Worm (Caenorhabditis elegans) whole organism, early embryonic: Measurements from ENCODE around the gene gei-3.

Source experiments
- ama-1 ChIP-seq: fragments of 150-350 bp; optimal IDR thresholded peaks from 2 replicates; lab custom pipeline; 2014
- ceh-36 ChIP-seq: sonication (generic microtip); optimal IDR thresholded peaks from 2 replicates; lab custom pipeline; 2016; ENCODE audit warnings: missing genetic modification characterization, inconsistent platforms, missing compliant biosample characterization
- ets-7 ChIP-seq: sonication (generic microtip); optimal IDR thresholded peaks from 2 replicates; lab custom pipeline; 2016; ENCODE audit warnings: missing genotype, missing genetic modification characterization, missing compliant biosample characterization
- tbx-37 ChIP-seq: fragments of 200-800 bp; sonication (Bioruptor generic); conservative IDR thresholded peaks from 2 replicates; pipeline ENCODE4 v1.3.6; 2022; ENCODE audit warnings: missing genetic modification reagents, missing genetic modification characterization, missing compliant biosample characterization

The gei-3 gene

DNA sequence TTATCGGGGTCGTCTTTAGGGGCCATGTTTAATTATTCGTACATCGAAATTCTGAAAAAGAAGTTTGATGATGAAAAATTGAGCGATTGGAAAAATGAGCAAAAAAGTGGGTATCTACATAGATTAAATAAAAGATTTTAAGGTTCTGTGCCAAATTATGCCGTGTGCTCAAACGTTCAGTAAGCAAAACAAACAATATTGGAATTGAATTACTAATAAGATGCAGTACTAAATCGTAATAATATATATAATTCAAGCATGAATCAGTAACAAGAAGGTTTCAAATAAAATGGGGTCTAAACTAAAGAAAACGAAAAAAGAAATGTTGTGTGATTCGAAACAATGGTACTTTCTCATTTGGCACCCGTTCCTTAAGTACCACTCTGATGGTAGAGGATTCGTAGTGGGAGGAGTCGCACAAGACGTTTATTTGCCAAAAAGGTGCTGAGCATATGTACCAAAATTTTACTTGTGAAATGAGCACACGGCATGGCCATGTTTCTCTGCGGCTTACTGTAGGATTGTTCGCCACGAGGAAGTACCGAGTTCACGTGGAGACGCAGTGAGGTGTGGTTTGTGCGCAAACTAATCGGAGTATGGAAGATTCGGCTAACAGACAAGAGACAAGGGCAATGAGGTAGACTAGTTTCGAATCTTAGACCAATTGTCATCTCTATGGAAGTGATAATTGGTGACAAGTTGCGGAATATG is 63.8 kb downstream of the gei-3 start, which contains the start of gene pgp-14:
pgp-14 (minus strand) TSS at position 51 of the 711 bp plus-strand sequence.
- TF ChIP-seq tbx-37 (GFP tag; lab: Robert Waterston, UW) (no peak), ama-1 (no peak), ets-7 (no peak), ceh-36 (tag; lab: Kevin White, UChicago) (no peak)
